Fruit fly (Drosophila melanogaster): ENCODE measurements around the gene Mad.
A peak's percentile ranks its signal among the peaks of the same experiment; 100 is the strongest.

Gene Mad

dm6 chr2L:3123562-3124345, 35.7 kb downstream of the Mad start:
- no peak for TF ChIP-seq CG17801 (GFP tag; optimal IDR thresholded peaks at IDR 0.05; ENCODE audit: partially characterized antibody)

dm6 chr2L:3122216-3122615, 37.2 kb downstream of the Mad start:
- TF ChIP-seq CG17801 (GFP tag; optimal IDR thresholded peaks at IDR 0.05; ENCODE audit: partially characterized antibody): no peak

dm6 chr2L:3121745-3122144, 37.7 kb downstream of the Mad start:
- TF ChIP-seq CG17801 (GFP tag; optimal IDR thresholded peaks at IDR 0.05; ENCODE audit: partially characterized antibody): no peak

dm6 chr2L:3121325-3121724, 38.1 kb downstream of the Mad start:
- no peak for TF ChIP-seq CG17801 (GFP tag; optimal IDR thresholded peaks at IDR 0.05; ENCODE audit: partially characterized antibody)

dm6 chr2L:3120820-3121219, 38.6 kb downstream of the Mad start:
- no peak for TF ChIP-seq CG17801 (GFP tag; optimal IDR thresholded peaks at IDR 0.05; ENCODE audit: partially characterized antibody)

- TF ChIP-seq CG17801 (GFP tag; optimal IDR thresholded peaks at IDR 0.05; ENCODE audit: partially characterized antibody): no peak
These were observed 39.8 kb downstream of the Mad start for dm6 chr2L:3119613-3120012.

dm6 chr2L:3114887-3115286, 44.6 kb downstream of the Mad start:
- TF ChIP-seq CG17801 (GFP tag; optimal IDR thresholded peaks at IDR 0.05; ENCODE audit: partially characterized antibody): no peak

- no peak for TF ChIP-seq CG17801 (GFP tag; optimal IDR thresholded peaks at IDR 0.05; ENCODE audit: partially characterized antibody)
These were observed 45.3 kb downstream of the Mad start for dm6 chr2L:3114132-3114531.

- no peak for TF ChIP-seq CG17801 (GFP tag; optimal IDR thresholded peaks at IDR 0.05; ENCODE audit: partially characterized antibody)
These were observed 50.1 kb downstream of the Mad start, which contains the start of gene PpD6 for dm6 chr2L:3109372-3109771. PpD6 (plus strand) TSS chr2L:3109672.

dm6 chr2L:3107988-3108678, 51.3 kb downstream of the Mad start:
- no peak for TF ChIP-seq CG17801 (GFP tag; optimal IDR thresholded peaks at IDR 0.05; ENCODE audit: partially characterized antibody)

dm6 chr2L:3105895-3106294, 53.5 kb downstream of the Mad start:
- peak; percentile 23 for TF ChIP-seq CG17801 (GFP tag; optimal IDR thresholded peaks at IDR 0.05; ENCODE audit: partially characterized antibody)

- no peak for TF ChIP-seq CG17801 (GFP tag; optimal IDR thresholded peaks at IDR 0.05; ENCODE audit: partially characterized antibody)
These were observed 58.6 kb downstream of the Mad start for dm6 chr2L:3100812-3101211.

- no peak for TF ChIP-seq CG17801 (GFP tag; optimal IDR thresholded peaks at IDR 0.05; ENCODE audit: partially characterized antibody)
These were observed 59.5 kb downstream of the Mad start for dm6 chr2L:3099930-3100329.

Data from ovary, adult (tissue).